Worm (Caenorhabditis elegans): ENCODE measurements around the gene twk-8.

twk-8 gene

ce11 chrIV:9120220-9120619, 38.1 kb downstream of the twk-8 start:
- TF ChIP-seq F13C5.2 (tag; optimal IDR thresholded peaks at IDR 0.05), result no peak
- no peak for TF ChIP-seq tra-4 (tag; optimal IDR thresholded peaks at IDR 0.05)
- no peak for TF ChIP-seq sea-1 (GFP tag; conservative IDR thresholded peaks at IDR 0.05)
- TF ChIP-seq B0310.2 (tag; optimal IDR thresholded peaks at IDR 0.05), result no peak
- no peak for TF ChIP-seq ceh-13 (GFP tag; optimal IDR thresholded peaks at IDR 0.05)
- no peak for TF ChIP-seq hmbx-1 (tag; optimal IDR thresholded peaks at IDR 0.05)
- TF ChIP-seq tbx-37 (GFP tag; conservative IDR thresholded peaks at IDR 0.05), result no peak
- no peak for TF ChIP-seq ceh-36 (tag; optimal IDR thresholded peaks at IDR 0.05)
- no peak for TF ChIP-seq hmg-4 (GFP tag; optimal IDR thresholded peaks at IDR 0.05)
- TF ChIP-seq ets-7 (tag; optimal IDR thresholded peaks at IDR 0.05), result no peak
- no peak for TF ChIP-seq hnd-1 (tag; optimal IDR thresholded peaks at IDR 0.05)
- TF ChIP-seq ama-1 (optimal IDR thresholded peaks at IDR 0.05), result no peak
- TF ChIP-seq tbx-11 (GFP tag; IDR thresholded peaks at IDR 0.05), result no peak
- no peak for TF ChIP-seq pes-1 (GFP tag; IDR thresholded peaks at IDR 0.05)
- no peak for TF ChIP-seq flt-1 (GFP tag; IDR thresholded peaks at IDR 0.05)
- TF ChIP-seq aly-1 (tag; optimal IDR thresholded peaks at IDR 0.05), result no peak
- TF ChIP-seq scrt-1 (GFP tag; IDR thresholded peaks at IDR 0.05), result no peak

ce11 chrIV:9121545-9121944, 39.4 kb downstream of the twk-8 start:
- TF ChIP-seq flt-1 (GFP tag; IDR thresholded peaks at IDR 0.05) (no peak), hmg-4 (GFP tag; optimal IDR thresholded peaks at IDR 0.05) (no peak), sea-1 (GFP tag; conservative IDR thresholded peaks at IDR 0.05) (no peak), aly-1 (tag; optimal IDR thresholded peaks at IDR 0.05) (no peak), tbx-11 (GFP tag; IDR thresholded peaks at IDR 0.05) (no peak), ama-1 (optimal IDR thresholded peaks at IDR 0.05) (no peak), hmbx-1 (tag; optimal IDR thresholded peaks at IDR 0.05) (no peak), pes-1 (GFP tag; IDR thresholded peaks at IDR 0.05) (no peak), scrt-1 (GFP tag; IDR thresholded peaks at IDR 0.05) (no peak), ceh-36 (tag; optimal IDR thresholded peaks at IDR 0.05) (no peak), tra-4 (tag; optimal IDR thresholded peaks at IDR 0.05) (no peak), B0310.2 (tag; optimal IDR thresholded peaks at IDR 0.05) (no peak), hnd-1 (tag; optimal IDR thresholded peaks at IDR 0.05) (no peak), ets-7 (tag; optimal IDR thresholded peaks at IDR 0.05) (no peak), F13C5.2 (tag; optimal IDR thresholded peaks at IDR 0.05) (no peak), tbx-37 (GFP tag; conservative IDR thresholded peaks at IDR 0.05) (no peak), ceh-13 (GFP tag; optimal IDR thresholded peaks at IDR 0.05) (no peak)

DNA sequence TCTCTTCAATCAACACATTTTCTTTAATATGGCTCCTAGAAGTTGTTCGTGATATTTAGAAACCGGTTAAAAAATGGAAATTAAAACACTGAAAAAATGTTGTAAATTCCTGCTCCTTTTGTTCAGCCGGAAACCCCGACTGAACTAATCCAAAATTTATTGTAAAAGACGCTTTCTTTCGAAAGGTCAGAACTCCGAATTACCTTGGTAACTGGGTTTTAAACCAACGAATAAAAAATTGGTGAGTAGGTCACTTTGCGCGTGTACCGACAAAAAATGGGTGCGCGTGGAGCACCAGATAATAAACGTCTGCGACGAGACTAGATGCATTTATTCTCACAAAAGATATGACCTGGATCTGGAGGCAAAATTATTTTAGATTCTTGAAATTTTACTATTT, 48.5 kb downstream of the twk-8 start:
- TF ChIP-seq F13C5.2 (tag; optimal IDR thresholded peaks at IDR 0.05), result no peak
- TF ChIP-seq hmg-4 (GFP tag; optimal IDR thresholded peaks at IDR 0.05), result no peak
- no peak for TF ChIP-seq flt-1 (GFP tag; IDR thresholded peaks at IDR 0.05)
- TF ChIP-seq aly-1 (tag; optimal IDR thresholded peaks at IDR 0.05), result no peak
- TF ChIP-seq hmbx-1 (tag; optimal IDR thresholded peaks at IDR 0.05), result no peak
- TF ChIP-seq ceh-36 (tag; optimal IDR thresholded peaks at IDR 0.05), result no peak
- no peak for TF ChIP-seq ceh-13 (GFP tag; optimal IDR thresholded peaks at IDR 0.05)
- no peak for TF ChIP-seq sea-1 (GFP tag; conservative IDR thresholded peaks at IDR 0.05)
- no peak for TF ChIP-seq ama-1 (optimal IDR thresholded peaks at IDR 0.05)
- TF ChIP-seq ets-7 (tag; optimal IDR thresholded peaks at IDR 0.05), result no peak

DNA sequence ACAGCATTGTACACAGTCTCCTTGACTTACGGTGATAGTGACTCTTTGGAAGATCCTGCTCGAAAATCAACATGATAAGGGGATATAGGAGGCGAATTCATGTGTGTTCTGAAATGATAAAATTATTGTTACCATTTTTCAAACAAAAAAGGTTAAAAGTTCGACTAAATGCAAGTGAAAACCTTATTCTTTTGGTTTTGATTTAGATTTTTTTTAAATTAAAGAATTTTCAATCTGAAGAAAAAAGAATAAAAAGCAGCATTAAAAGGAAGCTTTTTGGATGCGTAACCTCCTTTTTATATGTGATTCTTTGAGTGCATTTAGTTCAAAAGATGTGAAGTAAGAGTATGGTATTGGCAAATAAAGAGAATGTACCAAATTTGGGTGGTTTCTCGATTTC, 53.2 kb downstream of the twk-8 start, which contains the start of gene delm-1:
Gene delm-1 (minus strand): TSS at position 101 of the 400 bp plus-strand sequence.
- TF ChIP-seq tbx-11 (GFP tag; IDR thresholded peaks at IDR 0.05), result no peak
- TF ChIP-seq B0310.2 (tag; optimal IDR thresholded peaks at IDR 0.05), result no peak
- TF ChIP-seq sea-1 (GFP tag; conservative IDR thresholded peaks at IDR 0.05), result no peak
- no peak for TF ChIP-seq aly-1 (tag; optimal IDR thresholded peaks at IDR 0.05)
- TF ChIP-seq tbx-37 (GFP tag; conservative IDR thresholded peaks at IDR 0.05), result no peak
- TF ChIP-seq F13C5.2 (tag; optimal IDR thresholded peaks at IDR 0.05), result no peak
- TF ChIP-seq ama-1 (optimal IDR thresholded peaks at IDR 0.05), result no peak
- no peak for TF ChIP-seq ets-7 (tag; optimal IDR thresholded peaks at IDR 0.05)
- no peak for TF ChIP-seq hmg-4 (GFP tag; optimal IDR thresholded peaks at IDR 0.05)
- TF ChIP-seq ceh-36 (tag; optimal IDR thresholded peaks at IDR 0.05), result no peak
- TF ChIP-seq hmbx-1 (tag; optimal IDR thresholded peaks at IDR 0.05), result no peak

Data from whole organism, early embryonic.